Fruit fly (Drosophila melanogaster): ENCODE measurements around the gene bard.

DNA sequence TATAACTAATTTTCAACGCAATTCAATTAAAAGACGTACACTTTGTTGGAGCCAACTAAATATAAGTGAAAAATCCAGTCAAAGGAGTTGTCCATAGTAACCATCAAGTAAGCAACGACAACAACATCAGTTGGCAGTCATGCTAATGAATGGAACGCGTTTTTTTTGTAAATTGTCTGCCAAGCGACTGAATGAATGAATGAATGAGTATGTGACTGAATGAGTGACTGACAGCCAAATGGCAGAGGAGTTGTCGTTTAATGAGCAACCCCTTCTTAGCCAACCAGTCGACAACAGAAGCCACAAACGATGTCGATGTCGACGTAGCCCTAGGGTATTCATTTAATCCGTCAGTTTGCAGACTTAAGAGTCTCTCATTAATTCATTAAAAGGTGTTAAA is 7.4 kb downstream of the bard start:
- TF ChIP-seq cic (GFP tag; optimal IDR thresholded peaks at IDR 0.05) (no peak), CG7101 (tag; optimal IDR thresholded peaks at IDR 0.05) (no peak), CG12768 (GFP tag; optimal IDR thresholded peaks at IDR 0.05) (no peak), CG1620 (GFP tag; optimal IDR thresholded peaks at IDR 0.05) (no peak), CG33017 (tag; optimal IDR thresholded peaks at IDR 0.05) (no peak)

Measured in whole organism, adult.